Worm (Caenorhabditis elegans) whole organism, L4 larva: ENCODE measurements around the gene hacl-1.

Experiments
- Y48G9A.11 ChIP-seq: fragments of 200-800 bp; sonication (Bioruptor generic); IDR thresholded peaks from 2 replicates; pipeline ENCODE4 v1.3.6; 2022; ENCODE audit warnings: missing genetic modification reagents, missing genetic modification characterization, missing compliant biosample characterization
- ZK337.2 ChIP-seq: fragments of 200-800 bp; sonication (Bioruptor generic); IDR thresholded peaks from 2 replicates; pipeline ENCODE4 v1.3.6; 2022; ENCODE audit warnings: missing genetic modification reagents, missing genetic modification characterization, missing compliant biosample characterization
- aly-2 ChIP-seq: sonication (generic microtip); optimal IDR thresholded peaks from 2 replicates; lab custom pipeline; 2018; ENCODE audit warnings: missing biosample characterization, missing genetic modification characterization
- ama-1 ChIP-seq: fragments of 150-350 bp; optimal IDR thresholded peaks from 2 replicates; lab custom pipeline; 2014; ENCODE audit warnings: inconsistent platforms, mixed read lengths
- arid-1 ChIP-seq: fragments of 200-800 bp; sonication (Bioruptor generic); conservative IDR thresholded peaks from 2 replicates; pipeline ENCODE4 v1.3.6; 2022; ENCODE audit warnings: missing genetic modification reagents, missing genetic modification characterization, missing compliant biosample characterization
- ceh-20 ChIP-seq: fragments of 200-800 bp; sonication (Bioruptor generic); IDR thresholded peaks from 2 replicates; pipeline ENCODE4 v1.3.6; 2022; ENCODE audit warnings: missing genetic modification reagents, missing genetic modification characterization, missing compliant biosample characterization
- ceh-82 ChIP-seq: sonication (generic microtip); optimal IDR thresholded peaks from 2 replicates; lab custom pipeline; 2017; ENCODE audit warnings: missing biosample characterization, missing genetic modification characterization
- daf-8 ChIP-seq: fragments of 200-800 bp; sonication (Bioruptor generic); IDR thresholded peaks from 2 replicates; pipeline ENCODE4 v1.3.6; 2022; ENCODE audit warnings: missing genetic modification characterization, missing compliant biosample characterization
- dmd-8 ChIP-seq: fragments of 200-800 bp; sonication (Bioruptor generic); IDR thresholded peaks from 2 replicates; pipeline ENCODE4 v1.3.6; 2022; ENCODE audit warnings: missing genetic modification characterization, missing compliant biosample characterization
- dmd-9 ChIP-seq: fragments of 200-800 bp; sonication (Bioruptor generic); IDR thresholded peaks from 2 replicates; pipeline ENCODE4 v1.3.6; 2022; ENCODE audit warnings: missing genetic modification reagents, missing genetic modification characterization, missing compliant biosample characterization
- dve-1 ChIP-seq: sonication (generic microtip); optimal IDR thresholded peaks from 2 replicates; lab custom pipeline; 2017; ENCODE audit warnings: antibody characterized with exemption, mild to moderate bottlenecking, missing genetic modification characterization, missing compliant biosample characterization; ENCODE audit not compliant: insufficient read depth
- fkh-10 ChIP-seq: fragments of 150-350 bp; optimal IDR thresholded peaks from 2 replicates; lab custom pipeline; 2014; ENCODE audit warnings: missing biosample characterization, missing genetic modification reagents, missing genetic modification characterization
- gei-8 ChIP-seq: fragments of 200-800 bp; sonication (Bioruptor generic); optimal IDR thresholded peaks from 2 replicates; lab custom pipeline; 2018; ENCODE audit warnings: mild to moderate bottlenecking, missing genetic modification characterization, missing compliant biosample characterization
- hif-1 ChIP-seq, 2 experiments: sonication (generic microtip); optimal IDR thresholded peaks; 2 replicates each; lab custom pipeline; 2016 to 2017; ENCODE audit warnings: missing compliant biosample characterization in 2 of 2, missing genetic modification characterization in 2 of 2, missing genetic modification reagents in 2 of 2, missing genotype in 2 of 2, mild to moderate bottlenecking in 1 of 2
- hlh-30 ChIP-seq: sonication (generic microtip); optimal IDR thresholded peaks from 2 replicates; lab custom pipeline; 2017; ENCODE audit warnings: antibody characterized with exemption, mild to moderate bottlenecking, missing genetic modification characterization, missing compliant biosample characterization; ENCODE audit not compliant: insufficient read depth
- hmg-1.1 ChIP-seq: fragments of 200-800 bp; sonication (Bioruptor generic); IDR thresholded peaks from 2 replicates; pipeline ENCODE4 v1.3.6; 2022; ENCODE audit warnings: missing genetic modification reagents, missing genetic modification characterization, missing compliant biosample characterization
- jun-1 ChIP-seq: fragments of 150-350 bp; optimal IDR thresholded peaks from 2 replicates; lab custom pipeline; 2014; ENCODE audit warnings: missing biosample characterization, missing genetic modification reagents, missing genetic modification characterization
- lin-13 ChIP-seq: fragments of 150-350 bp; optimal IDR thresholded peaks from 2 replicates; lab custom pipeline; 2014; ENCODE audit warnings: missing biosample characterization, missing genetic modification reagents, missing genetic modification characterization
- lin-38 ChIP-seq: fragments of 200-800 bp; sonication (Bioruptor generic); IDR thresholded peaks from 2 replicates; pipeline ENCODE4 v1.3.6; 2022; ENCODE audit warnings: missing genetic modification reagents, missing genetic modification characterization, missing compliant biosample characterization
- lin-39 ChIP-seq: fragments of 150-350 bp; optimal IDR thresholded peaks from 2 replicates; lab custom pipeline; 2014; ENCODE audit warnings: missing biosample characterization, missing genetic modification reagents, missing genetic modification characterization
- lir-3 ChIP-seq: sonication (generic microtip); optimal IDR thresholded peaks from 2 replicates; lab custom pipeline; 2016; ENCODE audit warnings: mild to moderate bottlenecking, missing genetic modification characterization, missing compliant biosample characterization
- madf-9 ChIP-seq: fragments of 200-800 bp; sonication (Bioruptor generic); conservative IDR thresholded peaks from 2 replicates; pipeline ENCODE4 v1.3.6; 2022; ENCODE audit warnings: missing genetic modification reagents, missing genetic modification characterization, missing compliant biosample characterization
- mdl-1 ChIP-seq, 2 experiments: fragments of 150-350 bp in 1 of 2; sonication (generic microtip) in 1 of 2; optimal IDR thresholded peaks; 2 replicates each; lab custom pipeline; 2014 to 2017; ENCODE audit warnings: missing biosample characterization in 2 of 2, missing genetic modification characterization in 2 of 2
- mep-1 ChIP-seq: fragments of 150-350 bp; sonication (generic microtip); optimal IDR thresholded peaks from 3 replicates; lab custom pipeline; 2014; ENCODE audit warnings: missing biosample characterization, missing genetic modification characterization
- mes-2 ChIP-seq: sonication (generic microtip); optimal IDR thresholded peaks from 2 replicates; lab custom pipeline; 2016; ENCODE audit warnings: missing genotype, mild to moderate bottlenecking, missing genetic modification characterization, missing compliant biosample characterization; ENCODE audit not compliant: poor library complexity, severe bottlenecking
- nhr-102 ChIP-seq: sonication (generic microtip); optimal IDR thresholded peaks from 2 replicates; lab custom pipeline; 2016; ENCODE audit warnings: mild to moderate bottlenecking, missing genetic modification characterization, moderate library complexity, missing compliant biosample characterization
- nhr-111 ChIP-seq: fragments of 200-800 bp; sonication (Bioruptor generic); optimal IDR thresholded peaks from 2 replicates; lab custom pipeline; 2018; ENCODE audit warnings: mild to moderate bottlenecking, missing genetic modification characterization, missing compliant biosample characterization
- nhr-42 ChIP-seq: fragments of 200-800 bp; sonication (Bioruptor generic); IDR thresholded peaks from 2 replicates; pipeline ENCODE4 v1.3.6; 2022; ENCODE audit warnings: missing genetic modification characterization, missing compliant biosample characterization
- nhr-77 ChIP-seq: fragments of 150-350 bp; optimal IDR thresholded peaks from 2 replicates; lab custom pipeline; 2014; ENCODE audit warnings: missing biosample characterization, missing genetic modification characterization
- pha-4 ChIP-seq, 2 experiments: fragments of 150-350 bp in 1 of 2; fragments of 200-800 bp in 1 of 2; sonication (Bioruptor generic) in 1 of 2; IDR thresholded peaks in 1 of 2; optimal IDR thresholded peaks in 1 of 2; 2 replicates each; pipeline versions ENCODE4 v1.3.6 to Lab custom; 2014 to 2022; ENCODE audit warnings: missing genetic modification characterization in 2 of 2, missing genetic modification reagents in 2 of 2, missing biosample characterization in 1 of 2, missing compliant biosample characterization in 1 of 2
- set-16 ChIP-seq: fragments of 200-800 bp; sonication (Bioruptor generic); IDR thresholded peaks from 2 replicates; pipeline ENCODE4 v1.3.6; 2022; ENCODE audit warnings: missing genetic modification reagents, missing genetic modification characterization, missing compliant biosample characterization
- spr-3 ChIP-seq: fragments of 200-800 bp; sonication (Bioruptor generic); optimal IDR thresholded peaks from 2 replicates; lab custom pipeline; 2018; ENCODE audit warnings: mild to moderate bottlenecking, missing genetic modification characterization, missing compliant biosample characterization
- unc-62 ChIP-seq, 3 experiments: fragments of 150-350 bp in 1 of 3; sonication (generic microtip); optimal IDR thresholded peaks in 2 of 3; peaks in 1 of 3; 1 replicate in 1 of 3; 2 replicates in 2 of 3; lab custom pipeline; 2014 to 2017; ENCODE audit warnings: missing biosample characterization in 3 of 3, missing genetic modification characterization in 3 of 3, missing genetic modification reagents in 3 of 3, missing genotype in 1 of 3
- zfp-2 ChIP-seq: sonication (generic microtip); optimal IDR thresholded peaks from 2 replicates; lab custom pipeline; 2016; ENCODE audit warnings: mild to moderate bottlenecking, missing genetic modification characterization, missing compliant biosample characterization
- zip-11 ChIP-seq: fragments of 200-800 bp; sonication (Bioruptor generic); IDR thresholded peaks from 2 replicates; pipeline ENCODE4 v1.3.6; 2022; ENCODE audit warnings: missing genetic modification characterization, missing compliant biosample characterization
- zip-2 ChIP-seq: fragments of 150-350 bp; optimal IDR thresholded peaks from 2 replicates; lab custom pipeline; 2014; ENCODE audit warnings: missing biosample characterization, missing genetic modification characterization
- ztf-11 ChIP-seq: fragments of 150-350 bp; optimal IDR thresholded peaks from 2 replicates; lab custom pipeline; 2014; ENCODE audit warnings: missing biosample characterization, missing genetic modification characterization

hacl-1 gene

DNA sequence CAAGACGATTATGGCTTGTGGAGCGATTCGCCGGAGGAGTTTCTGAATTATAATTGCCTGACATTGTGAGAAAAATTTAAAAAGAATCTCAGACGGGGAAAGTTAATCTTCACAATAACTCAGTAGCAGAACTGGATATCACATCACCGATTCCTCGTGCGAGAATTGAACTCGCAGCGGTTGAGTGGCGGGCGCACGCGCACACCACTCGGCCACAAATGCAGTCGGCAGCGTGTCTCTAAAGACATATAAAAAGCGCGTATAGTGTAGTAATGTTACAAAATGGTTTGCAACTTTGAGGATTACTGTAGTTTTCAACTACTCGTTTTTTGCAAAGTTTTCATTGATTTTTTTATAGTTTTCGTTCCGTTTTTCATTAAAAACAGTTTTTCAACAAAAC lies 8.2 kb downstream of the hacl-1 start (continued):
- TF ChIP-seq dve-1 (tag; lab: Kevin White, UChicago), result peak; percentile 78
- TF ChIP-seq nhr-111 (GFP tag; lab: Kevin White, UChicago), result peak; percentile 70
- peak; percentile 44 to 84 for TF ChIP-seq hif-1 (tag; optimal IDR thresholded peaks at IDR 0.05; lab: Kevin White, UChicago)
- TF ChIP-seq nhr-77 (tag; lab: Kevin White, UChicago), result peak; percentile 64
- peak; percentile 91 for TF ChIP-seq ZK337.2 (GFP tag; lab: Robert Waterston, UW)
- peak; percentile 34 to 86 for TF ChIP-seq mdl-1 (tag; optimal IDR thresholded peaks at IDR 0.05; lab: Kevin White, UChicago)
- no peak for TF ChIP-seq ama-1
- TF ChIP-seq zip-2 (tag; lab: Kevin White, UChicago), result peak; percentile 51
- peak; percentile 87 for TF ChIP-seq spr-3
- TF ChIP-seq fkh-10 (GFP tag; lab: Kevin White, UChicago), result peak; percentile 34
- peak; percentile 92 for TF ChIP-seq ceh-20 (GFP tag; lab: Robert Waterston, UW)
- TF ChIP-seq lin-38 (GFP tag; lab: Robert Waterston, UW), result peak; percentile 88
- TF ChIP-seq set-16 (GFP tag; lab: Robert Waterston, UW), result peak; percentile 56; the same call in 1 of the 2 replicates
- TF ChIP-seq hlh-30 (tag; lab: Kevin White, UChicago), result no peak
- peak; percentile 75 for TF ChIP-seq nhr-102 (tag; lab: Kevin White, UChicago)
- TF ChIP-seq ceh-82 (tag; lab: Kevin White, UChicago), result no peak
- TF ChIP-seq lir-3 (tag; lab: Kevin White, UChicago), result peak; percentile 87
- TF ChIP-seq ztf-11 (tag; lab: Kevin White, UChicago), result no peak
- TF ChIP-seq arid-1 (GFP tag; lab: Robert Waterston, UW), result peak; percentile 97
- no peak for TF ChIP-seq aly-2 (tag; lab: Kevin White, UChicago)
- no peak for TF ChIP-seq daf-8 (GFP tag; lab: Robert Waterston, UW)
- TF ChIP-seq pha-4 (GFP tag; IDR thresholded peaks at IDR 0.05; lab: Robert Waterston, UW), result peak; percentile 96
- TF ChIP-seq pha-4 (tag; optimal IDR thresholded peaks at IDR 0.05; lab: Kevin White, UChicago), result no peak
- TF ChIP-seq Y48G9A.11 (GFP tag; lab: Robert Waterston, UW), result peak; percentile 78
- peak; percentile 94 for TF ChIP-seq madf-9
- peak; percentile 91 for TF ChIP-seq zip-11 (GFP tag; lab: Robert Waterston, UW)
- TF ChIP-seq mes-2 (tag; lab: Kevin White, UChicago), result peak; percentile 88
- peak; percentile 84 for TF ChIP-seq gei-8
- peak; percentile 8 for TF ChIP-seq jun-1 (tag; lab: Kevin White, UChicago)
- peak; percentile 84 for TF ChIP-seq nhr-42 (GFP tag; lab: Robert Waterston, UW)
- peak; percentile 73 for TF ChIP-seq lin-13 (GFP tag; lab: Kevin White, UChicago)
- peak; percentile 100 for TF ChIP-seq dmd-8
- peak; percentile 70 for TF ChIP-seq zfp-2 (tag; lab: Kevin White, UChicago)
- no peak for TF ChIP-seq mep-1
- TF ChIP-seq hmg-1.1 (GFP tag; lab: Robert Waterston, UW), result peak; percentile 95

DNA sequence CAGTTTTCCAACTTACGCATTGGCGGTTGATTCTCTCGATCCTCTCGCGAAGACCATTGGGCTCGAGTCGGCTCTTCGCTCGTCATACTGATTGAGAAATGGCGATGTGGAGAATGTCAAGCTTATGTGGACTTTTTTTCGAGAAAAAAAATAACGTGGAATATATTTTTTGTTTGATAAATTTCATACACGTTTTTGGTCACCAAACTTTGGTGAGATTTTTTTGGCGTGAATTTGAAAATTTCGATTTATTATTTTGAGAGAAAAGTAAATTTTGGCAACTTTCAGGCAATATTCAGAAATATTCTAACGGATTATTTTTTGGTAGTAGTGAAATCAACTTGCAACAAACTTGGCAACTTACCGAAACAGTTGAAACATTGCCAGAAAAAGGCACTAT lies 13.7 kb downstream of the hacl-1 start, which contains the start of gene W02B12.12:
W02B12.12 (minus strand) TSS at position 101 of the 400 bp plus-strand sequence.
- TF ChIP-seq daf-8 (GFP tag; lab: Robert Waterston, UW) (no peak), unc-62 (GFP tag; optimal IDR thresholded peaks at IDR 0.05 in 1 of 2; lab: Kevin White, UChicago) (peak in 1 of 2 experiments; percentile 73), unc-62 (tag; optimal IDR thresholded peaks at IDR 0.05; lab: Kevin White, UChicago) (no peak), zfp-2 (tag; lab: Kevin White, UChicago) (no peak), dmd-9 (GFP tag; lab: Robert Waterston, UW) (no peak), lin-39 (tag; lab: Kevin White, UChicago) (no peak)
